Worm (Caenorhabditis elegans) whole organism, L1 larva: ENCODE data around the gene C52B9.4.

Experiments
- C16A3.4 ChIP-seq: fragments of 150-350 bp; optimal IDR thresholded peaks from 2 replicates; lab custom pipeline; 2014; ENCODE audit warnings: missing biosample characterization, missing genetic modification characterization
- Y116A8C.19 ChIP-seq: sonication (generic microtip); optimal IDR thresholded peaks from 2 replicates; lab custom pipeline; 2016; ENCODE audit warnings: missing compliant biosample characterization, missing genetic modification characterization, borderline replicate concordance
- aha-1 ChIP-seq: fragments of 150-350 bp; optimal IDR thresholded peaks from 2 replicates; lab custom pipeline; 2014; ENCODE audit warnings: missing biosample characterization, missing genetic modification characterization
- ama-1 ChIP-seq: fragments of 150-350 bp; optimal IDR thresholded peaks from 2 replicates; lab custom pipeline; 2014
- blmp-1 ChIP-seq: fragments of 150-350 bp; optimal IDR thresholded peaks from 2 replicates; lab custom pipeline; 2014; ENCODE audit warnings: missing biosample characterization, missing genetic modification characterization
- ceh-90 ChIP-seq: sonication (generic microtip); optimal IDR thresholded peaks from 2 replicates; lab custom pipeline; 2016; ENCODE audit warnings: missing genetic modification characterization, missing compliant biosample characterization
- ces-1 ChIP-seq: fragments of 150-350 bp; optimal IDR thresholded peaks from 2 replicates; lab custom pipeline; 2014; ENCODE audit warnings: missing biosample characterization, missing genetic modification reagents, missing genetic modification characterization
- dpl-1 ChIP-seq, 3 experiments: fragments of 150-350 bp in 2 of 3; sonication (generic microtip) in 1 of 3; optimal IDR thresholded peaks; 2 replicates each; lab custom pipeline; 2014 to 2017; ENCODE audit warnings: missing biosample characterization in 3 of 3, missing genetic modification characterization in 3 of 3, missing genetic modification reagents in 3 of 3
- dsc-1 ChIP-seq: sonication (generic microtip); optimal IDR thresholded peaks from 2 replicates; lab custom pipeline; 2016; ENCODE audit warnings: mild to moderate bottlenecking, missing genetic modification characterization, missing compliant biosample characterization
- efl-1 ChIP-seq, 4 experiments: fragments of 150-350 bp; optimal IDR thresholded peaks in 3 of 4; peaks in 1 of 4; 1 replicate in 1 of 4; 2 replicates in 3 of 4; lab custom pipeline; 2014; ENCODE audit warnings: missing biosample characterization in 2 of 4, missing genetic modification characterization in 2 of 4, missing genetic modification reagents in 2 of 4
- efl-3 ChIP-seq: fragments of 200-800 bp; sonication (Bioruptor generic); optimal IDR thresholded peaks from 2 replicates; lab custom pipeline; 2018; ENCODE audit warnings: mild to moderate bottlenecking, missing genetic modification characterization, missing compliant biosample characterization
- egl-13 ChIP-seq: sonication (generic microtip); optimal IDR thresholded peaks from 2 replicates; lab custom pipeline; 2016; ENCODE audit warnings: missing genotype, missing genetic modification reagents, missing genetic modification characterization, missing compliant biosample characterization
- elt-2 ChIP-seq: sonication (generic microtip); optimal IDR thresholded peaks from 2 replicates; lab custom pipeline; 2016; ENCODE audit warnings: missing genetic modification characterization, mild to moderate bottlenecking, inconsistent platforms, missing compliant biosample characterization, missing genetic modification reagents
- ets-5 ChIP-seq: fragments of 200-800 bp; sonication (Bioruptor generic); IDR thresholded peaks from 2 replicates; pipeline ENCODE4 v1.3.6; 2022; ENCODE audit warnings: missing genetic modification characterization, missing compliant biosample characterization
- fkh-4 ChIP-seq: sonication (generic microtip); optimal IDR thresholded peaks from 2 replicates; lab custom pipeline; 2016; ENCODE audit warnings: missing compliant biosample characterization, missing genetic modification characterization, borderline replicate concordance
- fkh-8 ChIP-seq: sonication (generic microtip); optimal IDR thresholded peaks from 2 replicates; lab custom pipeline; 2016; ENCODE audit warnings: mild to moderate bottlenecking, missing genetic modification characterization, missing compliant biosample characterization
- fos-1 ChIP-seq: fragments of 150-350 bp; optimal IDR thresholded peaks from 2 replicates; lab custom pipeline; 2014; ENCODE audit warnings: missing biosample characterization, missing genetic modification characterization
- hlh-4 ChIP-seq: sonication (generic microtip); optimal IDR thresholded peaks from 2 replicates; lab custom pipeline; 2016; ENCODE audit warnings: mild to moderate bottlenecking, missing genetic modification characterization, missing compliant biosample characterization
- lin-13 ChIP-seq: fragments of 150-350 bp; optimal IDR thresholded peaks from 2 replicates; lab custom pipeline; 2014; ENCODE audit warnings: missing biosample characterization, missing genetic modification reagents, missing genetic modification characterization
- lin-14 ChIP-seq: fragments of 200-800 bp; sonication (Bioruptor generic); optimal IDR thresholded peaks from 2 replicates; lab custom pipeline; 2018; ENCODE audit warnings: mild to moderate bottlenecking, missing genetic modification characterization, moderate library complexity, missing compliant biosample characterization
- lin-15B ChIP-seq: fragments of 150-350 bp; sonication (generic microtip); optimal IDR thresholded peaks from 3 replicates; lab custom pipeline; 2014; ENCODE audit warnings: missing biosample characterization, missing genetic modification characterization
- lin-35 ChIP-seq, 2 experiments: fragments of 150-350 bp; optimal IDR thresholded peaks; 2 replicates each; lab custom pipeline; 2014; ENCODE audit warnings: missing biosample characterization in 2 of 2, missing genetic modification characterization in 2 of 2, missing genetic modification reagents in 2 of 2
- lin-39 ChIP-seq: fragments of 150-350 bp; optimal IDR thresholded peaks from 2 replicates; lab custom pipeline; 2014; ENCODE audit warnings: missing biosample characterization, missing genetic modification reagents, missing genetic modification characterization
- lsy-2 ChIP-seq, 2 experiments: fragments of 150-350 bp; optimal IDR thresholded peaks; 2 replicates each; lab custom pipeline; 2014; ENCODE audit warnings: missing biosample characterization in 2 of 2, missing genetic modification characterization in 2 of 2
- mdl-1 ChIP-seq, 2 experiments: fragments of 150-350 bp; optimal IDR thresholded peaks; 2 replicates each; lab custom pipeline; 2014 to 2017; ENCODE audit warnings: missing biosample characterization in 2 of 2, missing genetic modification characterization in 2 of 2, inconsistent platforms in 1 of 2
- mef-2 ChIP-seq: fragments of 150-350 bp; optimal IDR thresholded peaks from 2 replicates; lab custom pipeline; 2014; ENCODE audit warnings: missing biosample characterization, missing genetic modification characterization
- mep-1 ChIP-seq: fragments of 150-350 bp; optimal IDR thresholded peaks from 2 replicates; lab custom pipeline; 2014; ENCODE audit warnings: missing biosample characterization, missing genetic modification characterization
- nhr-19 ChIP-seq: fragments of 200-800 bp; sonication (Bioruptor generic); conservative IDR thresholded peaks from 2 replicates; pipeline ENCODE4 v1.3.6; 2022; ENCODE audit warnings: missing genetic modification characterization, missing compliant biosample characterization
- nhr-20 ChIP-seq: sonication (generic microtip); optimal IDR thresholded peaks from 2 replicates; lab custom pipeline; 2016; ENCODE audit warnings: mild to moderate bottlenecking, missing genetic modification characterization, missing compliant biosample characterization
- nhr-237 ChIP-seq: fragments of 150-350 bp; optimal IDR thresholded peaks from 2 replicates; lab custom pipeline; 2014; ENCODE audit warnings: missing biosample characterization, missing genetic modification characterization
- nhr-47 ChIP-seq: sonication (generic microtip); optimal IDR thresholded peaks from 2 replicates; lab custom pipeline; 2016; ENCODE audit warnings: mild to moderate bottlenecking, missing genetic modification characterization, moderate library complexity, missing compliant biosample characterization
- nhr-76 ChIP-seq: sonication (generic microtip); optimal IDR thresholded peaks from 2 replicates; lab custom pipeline; 2017; ENCODE audit warnings: missing biosample characterization, missing genetic modification characterization
- nhr-84 ChIP-seq: sonication (generic microtip); optimal IDR thresholded peaks from 2 replicates; lab custom pipeline; 2017; ENCODE audit warnings: missing biosample characterization, missing genetic modification characterization
- nhr-85 ChIP-seq: sonication (generic microtip); peaks from one replicate; lab custom pipeline; 2016; ENCODE audit warnings: missing genetic modification characterization, inconsistent platforms, missing compliant biosample characterization
- nhr-90 ChIP-seq: sonication (generic microtip); optimal IDR thresholded peaks from 2 replicates; lab custom pipeline; 2016; ENCODE audit warnings: mild to moderate bottlenecking, missing genetic modification characterization, missing compliant biosample characterization; ENCODE audit not compliant: poor library complexity
- pag-3 ChIP-seq: sonication (generic microtip); optimal IDR thresholded peaks from 2 replicates; lab custom pipeline; 2017; ENCODE audit warnings: missing genetic modification characterization, mild to moderate bottlenecking, missing compliant biosample characterization, antibody characterized with exemption, borderline replicate concordance; ENCODE audit not compliant: insufficient read depth
- rnt-1 ChIP-seq: sonication (generic microtip); optimal IDR thresholded peaks from 2 replicates; lab custom pipeline; 2016; ENCODE audit warnings: mild to moderate bottlenecking, missing genetic modification characterization, moderate library complexity, missing compliant biosample characterization
- skn-1 ChIP-seq: fragments of 150-350 bp; optimal IDR thresholded peaks from 2 replicates; lab custom pipeline; 2014; ENCODE audit warnings: missing biosample characterization, missing genetic modification characterization
- snpc-4 ChIP-seq: fragments of 150-350 bp; optimal IDR thresholded peaks from 2 replicates; lab custom pipeline; 2014; ENCODE audit warnings: missing biosample characterization, missing genetic modification characterization
- snu-23 ChIP-seq: sonication (generic microtip); optimal IDR thresholded peaks from 2 replicates; lab custom pipeline; 2016; ENCODE audit warnings: missing genetic modification characterization, missing compliant biosample characterization
- sox-4 ChIP-seq: sonication (generic microtip); optimal IDR thresholded peaks from 2 replicates; lab custom pipeline; 2016; ENCODE audit warnings: missing genetic modification characterization, missing compliant biosample characterization
- swsn-7 ChIP-seq: sonication (generic microtip); optimal IDR thresholded peaks from 2 replicates; lab custom pipeline; 2016; ENCODE audit warnings: missing genetic modification characterization, missing compliant biosample characterization
- tbx-2 ChIP-seq: sonication (generic microtip); optimal IDR thresholded peaks from 2 replicates; lab custom pipeline; 2016; ENCODE audit warnings: missing genetic modification characterization, missing compliant biosample characterization
- tlp-1 ChIP-seq: fragments of 150-350 bp; optimal IDR thresholded peaks from 2 replicates; lab custom pipeline; 2014; ENCODE audit warnings: missing biosample characterization, missing genetic modification characterization
- unc-130 ChIP-seq: fragments of 150-350 bp; optimal IDR thresholded peaks from 2 replicates; lab custom pipeline; 2017; ENCODE audit warnings: missing biosample characterization, missing genetic modification characterization, inconsistent platforms
- unc-62 ChIP-seq: fragments of 150-350 bp; optimal IDR thresholded peaks from 2 replicates; lab custom pipeline; 2014; ENCODE audit warnings: missing biosample characterization, missing genetic modification reagents, missing genetic modification characterization
- vab-15 ChIP-seq: sonication (generic microtip); optimal IDR thresholded peaks from 2 replicates; lab custom pipeline; 2017; ENCODE audit warnings: missing genotype, mild to moderate bottlenecking, missing genetic modification characterization, missing compliant biosample characterization
- xbp-1 ChIP-seq: sonication (generic microtip); optimal IDR thresholded peaks from 2 replicates; lab custom pipeline; 2016; ENCODE audit warnings: missing genetic modification characterization, missing compliant biosample characterization
- ztf-11 ChIP-seq, 2 experiments: sonication (generic microtip); optimal IDR thresholded peaks; 2 replicates each; lab custom pipeline; 2016 to 2017; ENCODE audit warnings: missing genetic modification characterization in 2 of 2, missing biosample characterization in 1 of 2, missing compliant biosample characterization in 1 of 2

Gene C52B9.4

DNA sequence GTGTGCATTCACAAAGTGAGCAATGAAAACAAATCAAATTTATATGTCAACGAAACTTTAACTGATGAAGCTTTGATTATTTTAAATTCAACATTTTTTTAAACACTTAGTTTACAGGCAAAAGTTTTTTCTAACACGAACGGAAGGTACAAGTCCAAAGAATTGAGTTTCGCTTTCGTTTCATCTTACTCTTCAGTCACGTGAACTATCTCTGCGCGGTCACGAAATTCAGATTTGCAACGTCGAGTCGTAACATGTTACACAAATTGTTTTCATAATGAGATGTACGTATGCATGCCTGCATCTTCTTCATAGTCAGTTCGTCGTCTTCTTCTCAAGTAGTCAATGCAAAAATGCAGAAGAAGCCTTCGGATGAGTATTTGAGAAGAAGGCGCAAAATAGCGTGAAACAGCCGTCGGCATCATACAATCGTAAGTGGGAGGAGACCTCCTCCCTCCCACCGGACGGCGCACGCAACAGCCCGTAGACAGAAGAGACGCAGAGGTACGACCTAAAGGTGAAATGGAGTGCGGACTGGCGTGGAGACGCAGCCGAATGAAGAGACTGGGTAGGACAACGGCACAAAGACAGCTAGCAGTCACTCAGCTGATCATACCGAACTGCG is 4.9 kb downstream of the C52B9.4 start, which contains the start of gene coel-1 (continued):
- no peak for TF ChIP-seq tlp-1 (tag; lab: Kevin White, UChicago)
- peak; percentile 81 for TF ChIP-seq nhr-85 (tag; lab: Kevin White, UChicago)
- TF ChIP-seq ets-5 (GFP tag; lab: Robert Waterston, UW), result no peak
- TF ChIP-seq tbx-2 (tag; lab: Kevin White, UChicago), result peak; percentile 41
- TF ChIP-seq skn-1, result peak; percentile 32
- TF ChIP-seq nhr-84 (tag; lab: Kevin White, UChicago), result no peak
- peak; percentile 36 for TF ChIP-seq swsn-7 (tag; lab: Kevin White, UChicago)
- TF ChIP-seq nhr-19 (GFP tag; lab: Robert Waterston, UW), result peak; percentile 27
- no peak for TF ChIP-seq aha-1
- TF ChIP-seq C16A3.4 (tag; lab: Kevin White, UChicago), result peak; percentile 46
- TF ChIP-seq efl-3 (GFP tag; lab: Kevin White, UChicago), result no peak
- peak; percentile 56 for TF ChIP-seq egl-13 (tag; lab: Kevin White, UChicago)
- TF ChIP-seq nhr-47, result peak; percentile 58
- peak; percentile 75 for TF ChIP-seq blmp-1 (tag; lab: Kevin White, UChicago)

DNA sequence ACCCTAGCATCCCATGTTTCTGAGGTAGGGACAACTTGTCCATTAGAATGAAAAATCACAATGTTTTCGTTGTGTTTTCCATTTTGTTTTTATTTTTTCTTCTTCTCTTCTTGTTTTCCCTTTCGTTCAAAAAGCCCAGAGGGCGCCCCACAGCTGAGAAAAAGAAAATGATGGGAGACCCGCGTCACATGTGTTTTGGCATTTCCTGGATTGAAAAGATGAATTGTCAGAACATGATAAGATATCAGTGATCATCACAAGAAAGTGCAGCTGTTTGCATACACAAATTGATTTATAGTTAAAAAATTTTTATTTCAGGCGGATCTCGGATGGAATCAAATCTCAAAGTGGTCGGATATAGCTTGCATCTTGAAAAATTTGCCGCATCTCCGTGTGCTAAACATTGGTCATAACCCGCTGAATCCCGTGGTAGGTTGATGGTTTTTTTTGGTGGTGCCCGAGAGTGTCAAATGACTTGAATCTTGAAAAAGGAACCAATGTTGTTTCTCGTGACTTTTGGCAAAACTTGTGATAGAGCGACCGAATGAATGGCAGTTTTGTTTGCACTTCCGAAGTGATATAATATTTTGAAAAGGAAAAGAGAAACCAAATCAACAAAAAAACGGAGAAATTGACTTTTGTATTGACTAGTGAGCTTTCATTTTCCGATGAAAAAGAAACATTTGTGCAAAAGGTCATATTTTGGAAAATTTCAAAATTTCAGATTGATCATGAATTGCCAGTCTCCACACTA is 5.9 kb downstream of the C52B9.4 start:
- TF ChIP-seq nhr-19 (GFP tag; lab: Robert Waterston, UW) (no peak), mef-2 (tag; lab: Kevin White, UChicago) (no peak), lin-13 (GFP tag; lab: Kevin White, UChicago) (no peak), snpc-4 (tag; lab: Kevin White, UChicago) (no peak), fkh-8 (no peak), lin-35 (GFP tag; optimal IDR thresholded peaks at IDR 0.05; lab: Kevin White, UChicago) (peak in 1 of 2 experiments; percentile 64), lin-14 (GFP tag; lab: Kevin White, UChicago) (peak; percentile 53), dpl-1 (GFP tag; optimal IDR thresholded peaks at IDR 0.05; lab: Kevin White, UChicago) (no peak), xbp-1 (tag; lab: Kevin White, UChicago) (peak; percentile 2), pag-3 (tag; lab: Kevin White, UChicago) (no peak), blmp-1 (tag; lab: Kevin White, UChicago) (peak; percentile 89), mdl-1 (tag; optimal IDR thresholded peaks at IDR 0.05; lab: Kevin White, UChicago) (peak in 1 of 2 experiments; percentile 38), hlh-4 (tag; lab: Kevin White, UChicago) (no peak), rnt-1 (peak; percentile 45), fkh-4 (no peak), nhr-20 (tag; lab: Kevin White, UChicago) (peak; percentile 46), lin-15B (no peak), unc-62 (no peak), ztf-11 (tag; optimal IDR thresholded peaks at IDR 0.05; lab: Kevin White, UChicago) (no peak), sox-4 (tag; lab: Kevin White, UChicago) (no peak), ces-1 (GFP tag; lab: Kevin White, UChicago) (no peak), nhr-76 (tag; lab: Kevin White, UChicago) (no peak), nhr-85 (tag; lab: Kevin White, UChicago) (peak; percentile 38), Y116A8C.19 (tag; lab: Kevin White, UChicago) (no peak), snu-23 (GFP tag; lab: Kevin White, UChicago) (peak; percentile 16), dsc-1 (tag; lab: Kevin White, UChicago) (no peak), nhr-237 (tag; lab: Kevin White, UChicago) (no peak), mep-1 (tag; lab: Kevin White, UChicago) (peak; percentile 3), fos-1 (tag; lab: Kevin White, UChicago) (no peak), lin-39 (peak; percentile 35), ceh-90 (tag; lab: Kevin White, UChicago) (no peak), ama-1 (no peak), lsy-2 (tag; optimal IDR thresholded peaks at IDR 0.05; lab: Kevin White, UChicago) (peak in 1 of 2 experiments; percentile 9), unc-130 (tag; lab: Kevin White, UChicago) (no peak), efl-1 (optimal IDR thresholded peaks at IDR 0.05; lab: Kevin White, UChicago) (no peak), efl-1 (GFP tag; optimal IDR thresholded peaks at IDR 0.05 in 1 of 2; lab: Kevin White, UChicago) (no peak), tlp-1 (tag; lab: Kevin White, UChicago) (no peak), vab-15 (no peak), nhr-90 (tag; lab: Kevin White, UChicago) (no peak), elt-2 (tag; lab: Kevin White, UChicago) (peak; percentile 26)
